Fruit fly (Drosophila melanogaster): Measurements from ENCODE around the gene Abp1.
A peak's percentile ranks its signal among the peaks of the same experiment; 100 is the strongest.

dm6 chr3L:13450177-13450793, 35.8 kb downstream of the Abp1 start, which contains the start of the genes JMJD7 and CG10738:
- TF ChIP-seq vri (GFP tag; optimal IDR thresholded peaks at IDR 0.05) (no peak), CG15336 (GFP tag; IDR thresholded peaks at IDR 0.05) (0 out of 2 replicates have a peak, but pooled peaks have one; percentile 18), Lpt (GFP tag; optimal IDR thresholded peaks at IDR 0.05) (peak; percentile 41), ss (GFP tag; optimal IDR thresholded peaks at IDR 0.05) (no peak), CG11762 (GFP tag; optimal IDR thresholded peaks at IDR 0.05; ENCODE audit: insufficient read depth) (peak; percentile 76), Eip75B (GFP tag; optimal IDR thresholded peaks at IDR 0.05) (no peak), Blimp-1 (GFP tag; optimal IDR thresholded peaks at IDR 0.05) (peak; percentile 81), net (GFP tag; optimal IDR thresholded peaks at IDR 0.05) (peak; percentile 52), CG10631 (GFP tag; optimal IDR thresholded peaks at IDR 0.05) (no peak), achi (GFP tag; optimal IDR thresholded peaks at IDR 0.05) (peak; percentile 42), CG11902 (GFP tag; optimal IDR thresholded peaks at IDR 0.05) (peak; percentile 66), Hr4 (GFP tag; optimal IDR thresholded peaks at IDR 0.05) (peak; percentile 30), acj6 (GFP tag; optimal IDR thresholded peaks at IDR 0.05) (peak; percentile 46)
